Worm (Caenorhabditis elegans) whole organism, L3 larva: Measurements from ENCODE around the gene pho-12.

ENCODE experiments used
- ama-1 ChIP-seq: fragments of 150-350 bp; optimal IDR thresholded peaks from 2 replicates; lab custom pipeline; 2018
- daf-12 ChIP-seq: fragments of 150-350 bp; optimal IDR thresholded peaks from 2 replicates; lab custom pipeline; 2014; ENCODE audit warnings: missing biosample characterization, missing genetic modification reagents, missing genetic modification characterization
- elt-2 ChIP-seq: sonication (generic microtip); optimal IDR thresholded peaks from 2 replicates; lab custom pipeline; 2016; ENCODE audit warnings: missing genetic modification reagents, mild to moderate bottlenecking, missing genetic modification characterization, missing compliant biosample characterization
- jun-1 ChIP-seq: fragments of 150-350 bp; optimal IDR thresholded peaks from 2 replicates; lab custom pipeline; 2014; ENCODE audit warnings: missing biosample characterization, missing genetic modification reagents, missing genetic modification characterization
- lin-39 ChIP-seq: fragments of 150-350 bp; optimal IDR thresholded peaks from 2 replicates; lab custom pipeline; 2018; ENCODE audit warnings: missing biosample characterization, missing genetic modification reagents, missing genetic modification characterization

ce11 chrII:5103784-5104457 is 43.3 kb upstream of the pho-12 start, which contains the start of the genes C04G6.11 and mpk-2:
- TF ChIP-seq lin-39 (no peak), ama-1 (lab: Kevin White, UChicago) (no peak), daf-12 (tag; lab: Kevin White, UChicago) (no peak), jun-1 (tag; lab: Kevin White, UChicago) (peak; percentile 33), elt-2 (tag; lab: Kevin White, UChicago) (peak; percentile 99)
